Worm (Caenorhabditis elegans) whole organism, L4 larva: ENCODE data around the gene sprr-1.

Experiments used
- D1046.2 ChIP-seq: fragments of 200-800 bp; sonication (Bioruptor generic); IDR thresholded peaks from 2 replicates; pipeline ENCODE4 v1.3.6; 2022; ENCODE audit warnings: missing genetic modification characterization, missing compliant biosample characterization
- F10B5.3 ChIP-seq: sonication (generic microtip); optimal IDR thresholded peaks from 2 replicates; lab custom pipeline; 2016; ENCODE audit warnings: mild to moderate bottlenecking, missing genetic modification characterization, missing compliant biosample characterization
- R02D3.7 ChIP-seq: fragments of 150-350 bp; sonication (generic microtip); optimal IDR thresholded peaks from 3 replicates; lab custom pipeline; 2014; ENCODE audit warnings: missing biosample characterization, missing genetic modification characterization
- Y48G9A.11 ChIP-seq: fragments of 200-800 bp; sonication (Bioruptor generic); IDR thresholded peaks from 2 replicates; pipeline ENCODE4 v1.3.6; 2022; ENCODE audit warnings: missing genetic modification reagents, missing genetic modification characterization, missing compliant biosample characterization
- aha-1 ChIP-seq: fragments of 150-350 bp; peaks from one replicate; lab custom pipeline; 2014; ENCODE audit warnings: missing biosample characterization, missing genetic modification characterization
- ceh-20 ChIP-seq: fragments of 200-800 bp; sonication (Bioruptor generic); IDR thresholded peaks from 2 replicates; pipeline ENCODE4 v1.3.6; 2022; ENCODE audit warnings: missing genetic modification reagents, missing genetic modification characterization, missing compliant biosample characterization
- ceh-28 ChIP-seq: fragments of 150-350 bp; optimal IDR thresholded peaks from 2 replicates; lab custom pipeline; 2014; ENCODE audit warnings: missing biosample characterization, missing genetic modification reagents, missing genetic modification characterization
- ceh-82 ChIP-seq: sonication (generic microtip); optimal IDR thresholded peaks from 2 replicates; lab custom pipeline; 2017; ENCODE audit warnings: missing biosample characterization, missing genetic modification characterization
- ces-1 ChIP-seq: fragments of 150-350 bp; sonication (generic microtip); optimal IDR thresholded peaks from 4 replicates; lab custom pipeline; 2014; ENCODE audit warnings: missing biosample characterization, missing genetic modification reagents, missing genetic modification characterization
- ctbp-1 ChIP-seq: fragments of 200-800 bp; sonication (Bioruptor generic); IDR thresholded peaks from 2 replicates; pipeline ENCODE4 v1.3.6; 2022; ENCODE audit warnings: missing genetic modification reagents, missing genetic modification characterization, missing compliant biosample characterization
- daf-16 ChIP-seq, 3 experiments: sonication (generic microtip); optimal IDR thresholded peaks; 2 replicates each; lab custom pipeline; 2016 to 2017; ENCODE audit warnings: missing genetic modification characterization in 3 of 3, missing genetic modification reagents in 3 of 3, mild to moderate bottlenecking in 2 of 3, missing compliant biosample characterization in 2 of 3, missing biosample characterization in 1 of 3, moderate library complexity in 1 of 3
- daf-8 ChIP-seq: fragments of 200-800 bp; sonication (Bioruptor generic); IDR thresholded peaks from 2 replicates; pipeline ENCODE4 v1.3.6; 2022; ENCODE audit warnings: missing genetic modification characterization, missing compliant biosample characterization
- dmd-6 ChIP-seq: fragments of 200-800 bp; sonication (Bioruptor generic); IDR thresholded peaks from 2 replicates; pipeline ENCODE4 v1.3.6; 2022; ENCODE audit warnings: missing genetic modification reagents, missing genetic modification characterization, missing compliant biosample characterization
- dve-1 ChIP-seq: sonication (generic microtip); optimal IDR thresholded peaks from 2 replicates; lab custom pipeline; 2017; ENCODE audit warnings: antibody characterized with exemption, mild to moderate bottlenecking, missing genetic modification characterization, missing compliant biosample characterization; ENCODE audit not compliant: insufficient read depth
- fos-1 ChIP-seq: fragments of 150-350 bp; optimal IDR thresholded peaks from 2 replicates; lab custom pipeline; 2014; ENCODE audit warnings: missing biosample characterization, missing genetic modification characterization
- hlh-11 ChIP-seq: fragments of 200-800 bp; sonication (Bioruptor generic); optimal IDR thresholded peaks from 2 replicates; lab custom pipeline; 2018; ENCODE audit warnings: mild to moderate bottlenecking, missing genetic modification characterization, missing compliant biosample characterization
- hlh-30 ChIP-seq: sonication (generic microtip); optimal IDR thresholded peaks from 2 replicates; lab custom pipeline; 2017; ENCODE audit warnings: antibody characterized with exemption, mild to moderate bottlenecking, missing genetic modification characterization, missing compliant biosample characterization; ENCODE audit not compliant: insufficient read depth
- hmg-1.1 ChIP-seq: fragments of 200-800 bp; sonication (Bioruptor generic); IDR thresholded peaks from 2 replicates; pipeline ENCODE4 v1.3.6; 2022; ENCODE audit warnings: missing genetic modification reagents, missing genetic modification characterization, missing compliant biosample characterization
- lin-1 ChIP-seq: fragments of 200-800 bp; sonication (Bioruptor generic); IDR thresholded peaks from 2 replicates; pipeline ENCODE4 v1.3.6; 2022; ENCODE audit warnings: missing genetic modification reagents, missing genetic modification characterization, missing compliant biosample characterization
- lin-13 ChIP-seq: fragments of 150-350 bp; optimal IDR thresholded peaks from 2 replicates; lab custom pipeline; 2014; ENCODE audit warnings: missing biosample characterization, missing genetic modification reagents, missing genetic modification characterization
- lin-29 ChIP-seq: fragments of 200-800 bp; sonication (Bioruptor generic); IDR thresholded peaks from 2 replicates; pipeline ENCODE4 v1.3.6; 2022; ENCODE audit warnings: missing genetic modification reagents, missing genetic modification characterization, missing compliant biosample characterization
- lin-38 ChIP-seq: fragments of 200-800 bp; sonication (Bioruptor generic); IDR thresholded peaks from 2 replicates; pipeline ENCODE4 v1.3.6; 2022; ENCODE audit warnings: missing genetic modification reagents, missing genetic modification characterization, missing compliant biosample characterization
- lir-3 ChIP-seq: sonication (generic microtip); optimal IDR thresholded peaks from 2 replicates; lab custom pipeline; 2016; ENCODE audit warnings: mild to moderate bottlenecking, missing genetic modification characterization, missing compliant biosample characterization
- lsy-2 ChIP-seq, 2 experiments: fragments of 150-350 bp in 1 of 2; sonication (generic microtip) in 1 of 2; optimal IDR thresholded peaks; 2 replicates each; lab custom pipeline; 2014 to 2017; ENCODE audit warnings: missing biosample characterization in 2 of 2, missing genetic modification characterization in 2 of 2
- mdl-1 ChIP-seq, 2 experiments: fragments of 150-350 bp in 1 of 2; sonication (generic microtip) in 1 of 2; optimal IDR thresholded peaks; 2 replicates each; lab custom pipeline; 2014 to 2017; ENCODE audit warnings: missing biosample characterization in 2 of 2, missing genetic modification characterization in 2 of 2
- mep-1 ChIP-seq: fragments of 150-350 bp; sonication (generic microtip); optimal IDR thresholded peaks from 3 replicates; lab custom pipeline; 2014; ENCODE audit warnings: missing biosample characterization, missing genetic modification characterization
- mxl-3 ChIP-seq: fragments of 200-800 bp; sonication (Bioruptor generic); optimal IDR thresholded peaks from 2 replicates; lab custom pipeline; 2018; ENCODE audit warnings: mild to moderate bottlenecking, missing genetic modification characterization, missing compliant biosample characterization
- nhr-102 ChIP-seq: sonication (generic microtip); optimal IDR thresholded peaks from 2 replicates; lab custom pipeline; 2016; ENCODE audit warnings: mild to moderate bottlenecking, missing genetic modification characterization, moderate library complexity, missing compliant biosample characterization
- nhr-28 ChIP-seq: fragments of 150-350 bp; optimal IDR thresholded peaks from 2 replicates; lab custom pipeline; 2014; ENCODE audit warnings: missing biosample characterization, missing genetic modification characterization
- nhr-77 ChIP-seq: fragments of 150-350 bp; optimal IDR thresholded peaks from 2 replicates; lab custom pipeline; 2014; ENCODE audit warnings: missing biosample characterization, missing genetic modification characterization
- pha-4 ChIP-seq, 2 experiments: fragments of 150-350 bp in 1 of 2; fragments of 200-800 bp in 1 of 2; sonication (Bioruptor generic) in 1 of 2; IDR thresholded peaks in 1 of 2; optimal IDR thresholded peaks in 1 of 2; 2 replicates each; pipeline versions ENCODE4 v1.3.6 to Lab custom; 2014 to 2022; ENCODE audit warnings: missing genetic modification characterization in 2 of 2, missing genetic modification reagents in 2 of 2, missing biosample characterization in 1 of 2, missing compliant biosample characterization in 1 of 2
- php-3 ChIP-seq: fragments of 200-800 bp; sonication (Bioruptor generic); IDR thresholded peaks from 2 replicates; pipeline ENCODE4 v1.3.6; 2022; ENCODE audit warnings: missing genetic modification reagents, missing genetic modification characterization, missing compliant biosample characterization
- pqm-1 ChIP-seq: sonication (generic microtip); optimal IDR thresholded peaks from 2 replicates; lab custom pipeline; 2017; ENCODE audit warnings: missing biosample characterization, missing genetic modification characterization
- skn-1 ChIP-seq: fragments of 150-350 bp; optimal IDR thresholded peaks from 2 replicates; lab custom pipeline; 2014; ENCODE audit warnings: missing biosample characterization, missing genetic modification characterization
- snpc-4 ChIP-seq: fragments of 150-350 bp; optimal IDR thresholded peaks from 2 replicates; lab custom pipeline; 2014; ENCODE audit warnings: missing biosample characterization, missing genetic modification characterization
- unc-62 ChIP-seq, 3 experiments: fragments of 150-350 bp in 1 of 3; sonication (generic microtip); optimal IDR thresholded peaks in 2 of 3; peaks in 1 of 3; 1 replicate in 1 of 3; 2 replicates in 2 of 3; lab custom pipeline; 2014 to 2017; ENCODE audit warnings: missing biosample characterization in 3 of 3, missing genetic modification characterization in 3 of 3, missing genetic modification reagents in 3 of 3, missing genotype in 1 of 3

Gene sprr-1

ce11 chrX:15496927-15497605 lies 31.0 kb downstream of the sprr-1 start, which contains the start of gene suox-1:
TSS of gene suox-1 (plus strand) at chrX:15497555.
- TF ChIP-seq dve-1 (tag; lab: Kevin White, UChicago), result peak; percentile 72
- TF ChIP-seq lin-1, result 0 out of 2 replicates have a peak, but pooled peaks have one; percentile 11
- TF ChIP-seq hlh-30 (tag; lab: Kevin White, UChicago), result peak; percentile 82
- no peak for TF ChIP-seq daf-16 (GFP tag; optimal IDR thresholded peaks at IDR 0.05; lab: Kevin White, UChicago)
- TF ChIP-seq daf-16 (tag; optimal IDR thresholded peaks at IDR 0.05; lab: Kevin White, UChicago), result peak; percentile 65
- peak; percentile 17 for TF ChIP-seq nhr-102
- no peak for TF ChIP-seq ces-1 (GFP tag; lab: Kevin White, UChicago)
- peak in 1 of 2 experiments; percentile 81 for TF ChIP-seq unc-62 (GFP tag; optimal IDR thresholded peaks at IDR 0.05 in 1 of 2; lab: Kevin White, UChicago)
- no peak for TF ChIP-seq unc-62 (tag; optimal IDR thresholded peaks at IDR 0.05; lab: Kevin White, UChicago)
- no peak for TF ChIP-seq hmg-1.1 (GFP tag; lab: Robert Waterston, UW)
- TF ChIP-seq pqm-1 (tag; lab: Kevin White, UChicago), result no peak
- TF ChIP-seq ceh-20 (GFP tag; lab: Robert Waterston, UW), result peak; percentile 43; the same call in 1 of the 2 replicates
- no peak for TF ChIP-seq fos-1 (tag; lab: Kevin White, UChicago)
- TF ChIP-seq dmd-6 (GFP tag; lab: Robert Waterston, UW), result peak; percentile 34; the same call in 1 of the 2 replicates
- no peak for TF ChIP-seq lin-29 (GFP tag; lab: Robert Waterston, UW)
- peak; percentile 78 for TF ChIP-seq aha-1 (tag; lab: Kevin White, UChicago)
- TF ChIP-seq ceh-28, result peak; percentile 3
- no peak for TF ChIP-seq Y48G9A.11 (GFP tag; lab: Robert Waterston, UW)
- no peak for TF ChIP-seq pha-4 (GFP tag; IDR thresholded peaks at IDR 0.05; lab: Robert Waterston, UW)
- no peak for TF ChIP-seq pha-4 (tag; optimal IDR thresholded peaks at IDR 0.05; lab: Kevin White, UChicago)
- TF ChIP-seq lsy-2 (tag; optimal IDR thresholded peaks at IDR 0.05; lab: Kevin White, UChicago), result peak in 1 of 2 experiments; percentile 44
- TF ChIP-seq hlh-11 (tag; lab: Kevin White, UChicago), result peak; percentile 74
- TF ChIP-seq skn-1 (tag; lab: Kevin White, UChicago), result no peak
- TF ChIP-seq nhr-77 (tag; lab: Kevin White, UChicago), result peak; percentile 42
- TF ChIP-seq mxl-3, result peak; percentile 18
- TF ChIP-seq snpc-4 (tag; lab: Kevin White, UChicago), result no peak
- no peak for TF ChIP-seq ctbp-1
- peak; percentile 23 to 89 for TF ChIP-seq mdl-1 (tag; optimal IDR thresholded peaks at IDR 0.05; lab: Kevin White, UChicago)
- peak; percentile 12 for TF ChIP-seq nhr-28 (tag; lab: Kevin White, UChicago)
- no peak for TF ChIP-seq php-3 (GFP tag; lab: Robert Waterston, UW)
- no peak for TF ChIP-seq lin-13 (GFP tag; lab: Kevin White, UChicago)

DNA sequence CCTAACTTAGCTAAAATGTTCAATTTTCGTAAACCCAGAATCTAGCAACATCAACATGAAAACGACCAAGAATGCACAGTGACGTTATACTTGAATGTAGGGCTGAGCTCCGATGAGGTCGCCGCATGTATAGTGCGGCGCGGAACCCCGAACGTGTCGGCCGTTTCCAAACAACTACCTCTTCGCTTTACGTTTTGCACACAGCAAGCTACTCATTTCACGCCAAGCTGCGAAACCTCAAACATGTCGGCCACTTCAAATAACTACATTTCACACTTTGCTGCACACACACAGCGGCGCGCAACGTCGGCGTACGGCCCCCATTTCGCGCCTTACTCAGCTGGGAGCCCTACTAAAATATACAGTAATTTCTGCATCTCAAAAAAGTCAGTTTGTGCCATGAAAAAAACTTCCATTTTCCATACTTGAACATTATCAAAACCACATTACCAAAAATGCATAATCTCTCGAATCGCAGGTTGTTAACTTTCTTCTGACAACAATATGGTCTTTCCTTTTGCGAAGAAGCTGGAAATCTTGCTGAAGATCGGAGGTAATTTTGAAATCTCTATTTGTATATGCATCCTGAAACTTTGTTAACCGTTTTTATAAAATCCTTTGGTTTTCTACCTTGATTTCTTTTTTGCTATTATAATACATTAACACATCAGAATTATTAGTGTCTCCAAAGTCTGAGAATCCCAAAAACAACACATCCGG lies 36.5 kb downstream of the sprr-1 start, which contains the start of gene H13N06.7:
TSS of gene H13N06.7 (plus strand) at position 670 of the 720 bp plus-strand sequence.
- no peak for TF ChIP-seq lin-38
- no peak for TF ChIP-seq fos-1 (tag; lab: Kevin White, UChicago)
- no peak for TF ChIP-seq lir-3
- no peak for TF ChIP-seq mep-1 (tag; lab: Kevin White, UChicago)
- TF ChIP-seq nhr-77 (tag; lab: Kevin White, UChicago), result no peak
- TF ChIP-seq pha-4 (GFP tag; IDR thresholded peaks at IDR 0.05; lab: Robert Waterston, UW), result no peak
- no peak for TF ChIP-seq pha-4 (tag; optimal IDR thresholded peaks at IDR 0.05; lab: Kevin White, UChicago)
- TF ChIP-seq daf-8 (GFP tag; lab: Robert Waterston, UW), result no peak
- no peak for TF ChIP-seq D1046.2 (GFP tag; lab: Robert Waterston, UW)
- TF ChIP-seq ceh-82, result no peak
- no peak for TF ChIP-seq ces-1 (GFP tag; lab: Kevin White, UChicago)
- no peak for TF ChIP-seq R02D3.7 (tag; lab: Kevin White, UChicago)
- TF ChIP-seq dmd-6 (GFP tag; lab: Robert Waterston, UW), result no peak
- TF ChIP-seq nhr-28 (tag; lab: Kevin White, UChicago), result no peak
- no peak for TF ChIP-seq F10B5.3 (tag; lab: Kevin White, UChicago)
